Fruit fly (Drosophila melanogaster) whole organism, embryonic: ENCODE data around the gene scaf6.

Source experiments
- Adf1 ChIP-seq: fragments of 200-800 bp; sonication (Bioruptor generic); IDR thresholded peaks from 2 replicates; pipeline ENCODE4 v1.3.6; 2022; ENCODE audit warnings: missing biosample characterization, missing genetic modification characterization
- B-H1 ChIP-seq: fragments of 200-800 bp; sonication (Bioruptor generic); IDR thresholded peaks from 3 replicates; pipeline ENCODE4 v1.3.6; 2022; ENCODE audit warnings: missing biosample characterization, missing genetic modification characterization
- Bgb ChIP-seq: fragments of 200-800 bp; sonication (Bioruptor generic); IDR thresholded peaks from 2 replicates; pipeline ENCODE4 v1.3.6; 2022; ENCODE audit warnings: missing biosample characterization, missing genetic modification characterization; ENCODE audit not compliant: partially characterized antibody
- Blimp-1 ChIP-seq: fragments of 200-800 bp; sonication (Bioruptor generic); optimal IDR thresholded peaks from 3 replicates; lab custom pipeline; 2018; ENCODE audit warnings: missing biosample characterization, missing genetic modification characterization, mild to moderate bottlenecking, moderate library complexity, missing genetic modification reagents
- CG10209 ChIP-seq: fragments of 200-800 bp; sonication (Bioruptor generic); optimal IDR thresholded peaks from 3 replicates; lab custom pipeline; 2017; ENCODE audit warnings: missing biosample characterization, mild to moderate bottlenecking, missing genetic modification characterization, missing genetic modification reagents
- CG11504 ChIP-seq: fragments of 200-800 bp; sonication (Bioruptor generic); optimal IDR thresholded peaks from 3 replicates; lab custom pipeline; 2019; ENCODE audit warnings: missing biosample characterization, mild to moderate bottlenecking, missing genetic modification characterization, moderate library complexity
- CG11723 ChIP-seq: fragments of 200-800 bp; sonication (Bioruptor generic); optimal IDR thresholded peaks from 2 replicates; lab custom pipeline; 2017; ENCODE audit warnings: missing biosample characterization, mild to moderate bottlenecking, missing genetic modification characterization
- CG12744 ChIP-seq: fragments of 200-800 bp; sonication (Bioruptor generic); optimal IDR thresholded peaks from 2 replicates; lab custom pipeline; 2016; ENCODE audit warnings: missing biosample characterization, missing genetic modification characterization
- CG13424 ChIP-seq: fragments of 200-800 bp; sonication (Bioruptor generic); optimal IDR thresholded peaks from 2 replicates; lab custom pipeline; 2019; ENCODE audit warnings: missing biosample characterization, mild to moderate bottlenecking, missing genetic modification characterization, moderate library complexity
- CG13775 ChIP-seq: fragments of 200-800 bp; sonication (Bioruptor generic); optimal IDR thresholded peaks from 3 replicates; lab custom pipeline; 2017; ENCODE audit warnings: missing biosample characterization, mild to moderate bottlenecking, missing genetic modification characterization
- CG14014 ChIP-seq: fragments of 200-800 bp; sonication (Bioruptor generic); IDR thresholded peaks from 2 replicates; pipeline ENCODE4 v1.3.6; 2022; ENCODE audit warnings: missing biosample characterization, missing genetic modification characterization
- CG15696 ChIP-seq: fragments of 200-800 bp; sonication (Bioruptor generic); optimal IDR thresholded peaks from 2 replicates; lab custom pipeline; 2019; ENCODE audit warnings: missing biosample characterization, mild to moderate bottlenecking, missing genetic modification characterization, moderate library complexity
- CG17328 ChIP-seq: fragments of 200-800 bp; sonication (Bioruptor generic); IDR thresholded peaks from 2 replicates; pipeline ENCODE4 v1.3.6; 2022; ENCODE audit warnings: missing biosample characterization, missing genetic modification characterization
- CG17829 ChIP-seq: fragments of 200-800 bp; optimal IDR thresholded peaks from 2 replicates; lab custom pipeline; 2019; ENCODE audit warnings: missing biosample characterization, mild to moderate bottlenecking, missing genetic modification characterization, moderate library complexity
- CG30403 ChIP-seq: fragments of 200-800 bp; sonication (Bioruptor generic); optimal IDR thresholded peaks from 3 replicates; lab custom pipeline; 2016; ENCODE audit warnings: missing biosample characterization, missing genetic modification characterization
- CG32532 ChIP-seq: fragments of 200-800 bp; sonication (Bioruptor generic); IDR thresholded peaks from 2 replicates; pipeline ENCODE4 v1.3.6; 2022; ENCODE audit warnings: missing biosample characterization, missing genetic modification characterization
- CG4360 ChIP-seq: fragments of 200-800 bp; sonication (Bioruptor generic); IDR thresholded peaks from 2 replicates; pipeline ENCODE4 v1.3.6; 2022; ENCODE audit warnings: missing biosample characterization, missing genetic modification characterization
- CG4820 ChIP-seq: fragments of 200-800 bp; sonication (Bioruptor generic); optimal IDR thresholded peaks from 3 replicates; lab custom pipeline; 2016; ENCODE audit warnings: missing biosample characterization, missing genetic modification characterization
- CG7271 ChIP-seq: fragments of 200-800 bp; sonication (Bioruptor generic); optimal IDR thresholded peaks from 2 replicates; lab custom pipeline; 2018; ENCODE audit warnings: missing biosample characterization, mild to moderate bottlenecking, missing genetic modification characterization, moderate library complexity
- CG9215 ChIP-seq: fragments of 200-800 bp; sonication (Bioruptor generic); IDR thresholded peaks from 2 replicates; pipeline ENCODE4 v1.3.6; 2022; ENCODE audit warnings: missing biosample characterization, missing genetic modification characterization
- CG9609 ChIP-seq: fragments of 200-800 bp; sonication (Bioruptor generic); optimal IDR thresholded peaks from 3 replicates; lab custom pipeline; 2016; ENCODE audit warnings: missing biosample characterization, missing genetic modification characterization
- D ChIP-seq, 2 experiments: fragments of 200-800 bp in 1 of 2; fragments of >200 bp in 1 of 2; sonication (Bioruptor generic) in 1 of 2; optimal IDR thresholded peaks; 2 replicates in 1 of 2; 3 replicates in 1 of 2; lab custom pipeline; 2017; ENCODE audit warnings: mild to moderate bottlenecking in 1 of 2, missing biosample characterization in 1 of 2, missing genetic modification characterization in 1 of 2, missing genetic modification reagents in 1 of 2
- Doc3 ChIP-seq: fragments of 200-800 bp; sonication (Bioruptor generic); IDR thresholded peaks from 3 replicates; pipeline ENCODE4 v1.3.6; 2022; ENCODE audit warnings: missing biosample characterization, missing genetic modification characterization; ENCODE audit not compliant: partially characterized antibody
- Dp ChIP-seq: fragments of 200-800 bp; sonication (Bioruptor generic); optimal IDR thresholded peaks from 2 replicates; lab custom pipeline; 2018; ENCODE audit warnings: missing biosample characterization, mild to moderate bottlenecking, missing genetic modification characterization, moderate library complexity
- E2f2 ChIP-seq: fragments of 200-800 bp; sonication (Bioruptor generic); IDR thresholded peaks from 2 replicates; pipeline ENCODE4 v1.3.6; 2022; ENCODE audit warnings: missing biosample characterization, missing genetic modification characterization
- Fer1 ChIP-seq: fragments of 200-800 bp; sonication (Bioruptor generic); optimal IDR thresholded peaks from 2 replicates; lab custom pipeline; 2017; ENCODE audit warnings: missing biosample characterization, mild to moderate bottlenecking, missing genetic modification characterization
- H2.0 ChIP-seq: fragments of 200-800 bp; sonication (Bioruptor generic); IDR thresholded peaks from 2 replicates; pipeline ENCODE4 v1.3.6; 2022; ENCODE audit warnings: missing biosample characterization, missing genetic modification characterization
- Lim3 ChIP-seq: fragments of 200-800 bp; sonication (Bioruptor generic); IDR thresholded peaks from 2 replicates; pipeline ENCODE4 v1.3.6; 2022; ENCODE audit warnings: missing biosample characterization, missing genetic modification characterization
- MESR4 ChIP-seq: fragments of 200-800 bp; sonication (Bioruptor generic); optimal IDR thresholded peaks from 2 replicates; lab custom pipeline; 2018; ENCODE audit warnings: missing biosample characterization, mild to moderate bottlenecking, missing genetic modification characterization, moderate library complexity
- MTF-1 ChIP-seq: fragments of 200-800 bp; sonication (Bioruptor generic); optimal IDR thresholded peaks from 2 replicates; lab custom pipeline; 2018; ENCODE audit warnings: missing biosample characterization, mild to moderate bottlenecking, missing genetic modification characterization, borderline replicate concordance
- Med ChIP-seq: fragments of 200-800 bp; sonication (Bioruptor generic); peaks from one replicate; lab custom pipeline; 2016; ENCODE audit warnings: missing biosample characterization, missing genetic modification characterization, mild to moderate bottlenecking, inconsistent platforms, moderate library complexity
- NC2β ChIP-seq: fragments of 200-800 bp; sonication (Bioruptor generic); optimal IDR thresholded peaks from 2 replicates; lab custom pipeline; 2016; ENCODE audit warnings: missing biosample characterization, missing genetic modification characterization
- PHDP ChIP-seq: fragments of 200-800 bp; sonication (Bioruptor generic); optimal IDR thresholded peaks from 3 replicates; lab custom pipeline; 2018; ENCODE audit warnings: missing biosample characterization, mild to moderate bottlenecking, missing genetic modification characterization, moderate library complexity
- Ravus ChIP-seq: fragments of 200-800 bp; sonication (Bioruptor generic); IDR thresholded peaks from 2 replicates; pipeline ENCODE4 v1.3.6; 2022; ENCODE audit warnings: missing biosample characterization, missing genetic modification characterization
- Sin3A ChIP-seq: fragments of >200 bp; optimal IDR thresholded peaks from 2 replicates; lab custom pipeline; 2018
- Xbp1 ChIP-seq: fragments of 200-800 bp; sonication (Bioruptor generic); optimal IDR thresholded peaks from 3 replicates; lab custom pipeline; 2016; ENCODE audit warnings: missing biosample characterization, mild to moderate bottlenecking, missing genetic modification characterization
- chinmo ChIP-seq: fragments of 200-800 bp; sonication (Bioruptor generic); IDR thresholded peaks from 4 replicates; pipeline ENCODE4 v1.3.6; 2022; ENCODE audit warnings: missing biosample characterization, missing genetic modification characterization; ENCODE audit not compliant: partially characterized antibody
- dimm ChIP-seq: fragments of 200-800 bp; sonication (Bioruptor generic); IDR thresholded peaks from 2 replicates; pipeline ENCODE4 v1.3.6; 2022; ENCODE audit warnings: missing biosample characterization, missing genetic modification characterization
- dm ChIP-seq: fragments of 200-800 bp; sonication (Bioruptor generic); optimal IDR thresholded peaks from 3 replicates; lab custom pipeline; 2016; ENCODE audit warnings: missing biosample characterization, missing genetic modification characterization
- exex ChIP-seq: fragments of 200-800 bp; sonication (Bioruptor generic); optimal IDR thresholded peaks from 4 replicates; lab custom pipeline; 2018; ENCODE audit warnings: missing biosample characterization, mild to moderate bottlenecking, missing genetic modification characterization, moderate library complexity
- lbe ChIP-seq: fragments of 200-800 bp; sonication (Bioruptor generic); optimal IDR thresholded peaks from 2 replicates; lab custom pipeline; 2016; ENCODE audit warnings: missing biosample characterization, mild to moderate bottlenecking, missing genetic modification characterization
- mld ChIP-seq: fragments of 200-800 bp; sonication (Bioruptor generic); IDR thresholded peaks from 3 replicates; pipeline ENCODE4 v1.3.6; 2022; ENCODE audit warnings: missing biosample characterization, missing genetic modification characterization; ENCODE audit not compliant: partially characterized antibody
- nerfin-2 ChIP-seq: fragments of 200-800 bp; sonication (Bioruptor generic); IDR thresholded peaks from 2 replicates; pipeline ENCODE4 v1.3.6; 2022; ENCODE audit warnings: missing biosample characterization, missing genetic modification characterization; ENCODE audit not compliant: partially characterized antibody
- pb ChIP-seq: fragments of 200-800 bp; sonication (Bioruptor generic); optimal IDR thresholded peaks from 3 replicates; lab custom pipeline; 2016; ENCODE audit warnings: missing biosample characterization, missing genetic modification characterization
- pfk ChIP-seq: fragments of 200-800 bp; sonication (Bioruptor generic); optimal IDR thresholded peaks from 2 replicates; lab custom pipeline; 2018; ENCODE audit warnings: missing biosample characterization, mild to moderate bottlenecking, missing genetic modification characterization, moderate library complexity
- pros ChIP-seq: fragments of 200-800 bp; sonication (Bioruptor generic); optimal IDR thresholded peaks from 3 replicates; lab custom pipeline; 2019; ENCODE audit warnings: missing biosample characterization, mild to moderate bottlenecking, missing genetic modification characterization, moderate library complexity
- shn ChIP-seq: fragments of 200-800 bp; sonication (Bioruptor generic); optimal IDR thresholded peaks from 3 replicates; lab custom pipeline; 2016; ENCODE audit warnings: missing biosample characterization, missing genetic modification characterization
- slou ChIP-seq: fragments of 200-800 bp; sonication (Bioruptor generic); optimal IDR thresholded peaks from 3 replicates; lab custom pipeline; 2016; ENCODE audit warnings: missing biosample characterization, missing genetic modification characterization
- zen ChIP-seq: fragments of 200-800 bp; sonication (Bioruptor generic); optimal IDR thresholded peaks from 3 replicates; lab custom pipeline; 2018; ENCODE audit warnings: missing biosample characterization, mild to moderate bottlenecking, missing genetic modification characterization, moderate library complexity
- zfh1 ChIP-seq: fragments of 200-800 bp; sonication (Bioruptor generic); IDR thresholded peaks from 3 replicates; pipeline ENCODE4 v1.3.6; 2022; ENCODE audit warnings: missing biosample characterization, missing genetic modification characterization

scaf6 gene

DNA sequence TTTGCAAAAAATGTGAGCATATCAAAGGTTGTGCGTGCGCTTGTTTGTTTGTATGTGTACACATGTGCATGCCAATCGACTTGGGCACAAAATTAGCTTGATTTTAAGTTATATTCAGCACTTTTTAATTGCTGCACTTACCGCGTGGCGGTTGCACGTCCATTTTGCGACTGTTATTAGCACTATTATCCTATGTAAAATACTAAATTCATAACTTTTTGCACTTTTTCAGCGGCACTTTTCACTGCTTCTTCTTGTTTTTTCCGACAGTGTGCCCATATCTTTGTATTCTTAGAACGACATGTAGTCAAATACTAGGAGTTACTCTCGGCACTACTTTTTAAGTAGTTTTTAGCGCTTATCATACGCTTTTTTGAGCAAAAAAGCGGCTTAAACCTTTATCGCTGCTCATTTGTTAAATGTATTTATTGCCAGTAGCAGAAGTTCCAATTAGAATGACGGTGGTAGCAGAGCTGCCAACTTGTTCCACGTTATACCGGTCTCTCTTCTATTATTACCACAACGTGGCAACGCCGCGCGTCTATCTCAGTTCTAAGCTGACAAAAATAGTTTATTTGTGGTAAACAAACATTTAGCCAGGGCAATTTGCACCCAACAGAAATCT is at the start of gene scaf6, which contains the start of gene Papst2 (continued):
- TF ChIP-seq CG4820 (GFP tag; lab: Kevin White, UChicago), result no peak
- no peak for TF ChIP-seq Ravus
- TF ChIP-seq D (optimal IDR thresholded peaks at IDR 0.05; lab: Kevin White, UChicago), result no peak
- TF ChIP-seq D (GFP tag; optimal IDR thresholded peaks at IDR 0.05; lab: Kevin White, UChicago), result no peak
- no peak for TF ChIP-seq Lim3 (GFP tag; lab: Robert Waterston, UW)
- no peak for TF ChIP-seq pb (GFP tag; lab: Kevin White, UChicago)
- no peak for TF ChIP-seq dimm
- no peak for TF ChIP-seq CG10209 (GFP tag; lab: Kevin White, UChicago)
- no peak for TF ChIP-seq CG14014
- TF ChIP-seq slou, result no peak
- peak; percentile 4 for TF ChIP-seq NC2β
- TF ChIP-seq zen (tag; lab: Kevin White, UChicago), result no peak
- no peak for TF ChIP-seq shn (GFP tag; lab: Kevin White, UChicago)
- TF ChIP-seq CG13775, result peak; percentile 19
- TF ChIP-seq Blimp-1 (GFP tag; lab: Kevin White, UChicago), result no peak
- no peak for TF ChIP-seq MTF-1
- TF ChIP-seq E2f2 (GFP tag; lab: Robert Waterston, UW), result peak; percentile 38; the same call in 1 of the 2 replicates
- peak; percentile 41 for TF ChIP-seq CG17829
- no peak for TF ChIP-seq Adf1 (GFP tag; lab: Robert Waterston, UW)
- no peak for TF ChIP-seq H2.0 (GFP tag; lab: Robert Waterston, UW)
- TF ChIP-seq CG11723 (GFP tag; lab: Kevin White, UChicago), result no peak
- no peak for TF ChIP-seq CG15696 (tag; lab: Kevin White, UChicago)
- TF ChIP-seq lbe (GFP tag; lab: Kevin White, UChicago), result no peak
- TF ChIP-seq Med (GFP tag; lab: Kevin White, UChicago), result peak; percentile 67
- peak; percentile 93 for TF ChIP-seq Sin3A (lab: Kevin White, UChicago)
- TF ChIP-seq Fer1 (GFP tag; lab: Kevin White, UChicago), result no peak
- TF ChIP-seq CG13424 (tag; lab: Kevin White, UChicago), result peak; percentile 16
- TF ChIP-seq PHDP (tag; lab: Kevin White, UChicago), result no peak
- TF ChIP-seq CG12744 (GFP tag; lab: Kevin White, UChicago), result no peak
- TF ChIP-seq Xbp1 (GFP tag; lab: Kevin White, UChicago), result peak; percentile 13
- TF ChIP-seq Dp (GFP tag; lab: Kevin White, UChicago), result peak; percentile 36
- TF ChIP-seq CG9215 (GFP tag; lab: Robert Waterston, UW), result no peak
- TF ChIP-seq CG11504, result no peak
- TF ChIP-seq pros, result no peak
- no peak for TF ChIP-seq zfh1 (GFP tag; lab: Robert Waterston, UW)
- TF ChIP-seq MESR4 (GFP tag; lab: Kevin White, UChicago), result peak; percentile 70
- TF ChIP-seq exex (tag; lab: Kevin White, UChicago), result no peak
- no peak for TF ChIP-seq CG17328 (GFP tag; lab: Robert Waterston, UW)
- peak; percentile 8; the same call in 1 of the 2 replicates for TF ChIP-seq CG32532 (GFP tag; lab: Robert Waterston, UW)
- peak; percentile 5 for TF ChIP-seq CG30403 (GFP tag; lab: Kevin White, UChicago)
- TF ChIP-seq mld (GFP tag; lab: Robert Waterston, UW), result no peak
- TF ChIP-seq chinmo, result no peak
- TF ChIP-seq pfk (GFP tag; lab: Kevin White, UChicago), result no peak
- TF ChIP-seq CG7271 (tag; lab: Kevin White, UChicago), result no peak
- peak; percentile 52; the same call in 1 of the 2 replicates for TF ChIP-seq Bgb (GFP tag; lab: Robert Waterston, UW)
- TF ChIP-seq CG4360 (GFP tag; lab: Robert Waterston, UW), result no peak
- TF ChIP-seq Doc3 (GFP tag; lab: Robert Waterston, UW), result no peak
- no peak for TF ChIP-seq nerfin-2 (GFP tag; lab: Robert Waterston, UW)
- TF ChIP-seq dm (GFP tag; lab: Kevin White, UChicago), result peak; percentile 75
- no peak for TF ChIP-seq CG9609 (GFP tag; lab: Kevin White, UChicago)
- TF ChIP-seq B-H1 (GFP tag; lab: Robert Waterston, UW), result no peak
